Fruit fly (Drosophila melanogaster) whole organism, embryonic: ENCODE results near the gene mRpL50.

Experiments used
- Atf6 ChIP-seq: fragments of 200-800 bp; sonication (Bioruptor generic); IDR thresholded peaks from 2 replicates; pipeline ENCODE4 v1.3.6; 2022; ENCODE audit warnings: missing biosample characterization, missing genetic modification characterization
- Awh ChIP-seq: fragments of 200-800 bp; sonication (Bioruptor generic); IDR thresholded peaks from 2 replicates; pipeline ENCODE4, ENCODE4 v1.3.6; 2022; ENCODE audit warnings: missing biosample characterization, missing genetic modification characterization
- Bgb ChIP-seq: fragments of 200-800 bp; sonication (Bioruptor generic); IDR thresholded peaks from 2 replicates; pipeline ENCODE4 v1.3.6; 2022; ENCODE audit warnings: missing biosample characterization, missing genetic modification characterization; ENCODE audit not compliant: partially characterized antibody
- Bteb2 ChIP-seq: fragments of 200-800 bp; sonication (Bioruptor generic); optimal IDR thresholded peaks from 2 replicates; lab custom pipeline; 2016; ENCODE audit warnings: missing biosample characterization, missing genetic modification characterization
- C15 ChIP-seq: fragments of 200-800 bp; sonication (Bioruptor generic); IDR thresholded peaks from 3 replicates; pipeline ENCODE4 v1.3.6; 2022; ENCODE audit warnings: missing biosample characterization, missing genetic modification characterization
- CG10274 ChIP-seq: fragments of 200-800 bp; sonication (Bioruptor generic); optimal IDR thresholded peaks from 3 replicates; lab custom pipeline; 2017; ENCODE audit warnings: missing biosample characterization, mild to moderate bottlenecking, missing genetic modification characterization
- CG10979 ChIP-seq: fragments of 200-800 bp; sonication (Bioruptor generic); optimal IDR thresholded peaks from 2 replicates; lab custom pipeline; 2018; ENCODE audit warnings: missing biosample characterization, mild to moderate bottlenecking, missing genetic modification characterization, moderate library complexity
- CG11398 ChIP-seq: fragments of 200-800 bp; sonication (Bioruptor generic); optimal IDR thresholded peaks from 2 replicates; lab custom pipeline; 2016; ENCODE audit warnings: missing biosample characterization, missing genetic modification characterization
- CG11504 ChIP-seq: fragments of 200-800 bp; sonication (Bioruptor generic); optimal IDR thresholded peaks from 3 replicates; lab custom pipeline; 2019; ENCODE audit warnings: missing biosample characterization, mild to moderate bottlenecking, missing genetic modification characterization, moderate library complexity
- CG13424 ChIP-seq: fragments of 200-800 bp; sonication (Bioruptor generic); optimal IDR thresholded peaks from 2 replicates; lab custom pipeline; 2019; ENCODE audit warnings: missing biosample characterization, mild to moderate bottlenecking, missing genetic modification characterization, moderate library complexity
- CG13894 ChIP-seq: fragments of 200-800 bp; sonication (Bioruptor generic); optimal IDR thresholded peaks from 3 replicates; lab custom pipeline; 2018; ENCODE audit warnings: missing biosample characterization, mild to moderate bottlenecking, missing genetic modification characterization, moderate library complexity
- CG14050 ChIP-seq: fragments of 200-800 bp; sonication (Bioruptor generic); IDR thresholded peaks from 3 replicates; pipeline ENCODE4 v1.3.6; 2022; ENCODE audit warnings: missing biosample characterization, missing genetic modification characterization
- CG15696 ChIP-seq: fragments of 200-800 bp; sonication (Bioruptor generic); optimal IDR thresholded peaks from 2 replicates; lab custom pipeline; 2019; ENCODE audit warnings: missing biosample characterization, mild to moderate bottlenecking, missing genetic modification characterization, moderate library complexity
- CG17186 ChIP-seq: fragments of 200-800 bp; sonication (Bioruptor generic); optimal IDR thresholded peaks from 3 replicates; lab custom pipeline; 2017; ENCODE audit warnings: missing biosample characterization, missing genetic modification reagents, missing genetic modification characterization
- CG17802 ChIP-seq: fragments of 200-800 bp; sonication (Bioruptor generic); optimal IDR thresholded peaks from 2 replicates; lab custom pipeline; 2018; ENCODE audit warnings: missing biosample characterization, mild to moderate bottlenecking, missing genetic modification characterization, moderate library complexity
- CG17829 ChIP-seq: fragments of 200-800 bp; optimal IDR thresholded peaks from 2 replicates; lab custom pipeline; 2019; ENCODE audit warnings: missing biosample characterization, mild to moderate bottlenecking, missing genetic modification characterization, moderate library complexity
- CG17912 ChIP-seq: fragments of 200-800 bp; sonication (Bioruptor generic); optimal IDR thresholded peaks from 2 replicates; lab custom pipeline; 2018; ENCODE audit warnings: missing biosample characterization, mild to moderate bottlenecking, missing genetic modification characterization
- CG32532 ChIP-seq: fragments of 200-800 bp; sonication (Bioruptor generic); IDR thresholded peaks from 2 replicates; pipeline ENCODE4 v1.3.6; 2022; ENCODE audit warnings: missing biosample characterization, missing genetic modification characterization
- CG6272 ChIP-seq: fragments of 200-800 bp; sonication (Bioruptor generic); IDR thresholded peaks from 2 replicates; pipeline ENCODE4 v1.3.6; 2022; ENCODE audit warnings: missing biosample characterization, missing genetic modification characterization
- CG6654 ChIP-seq: fragments of 200-800 bp; sonication (Bioruptor generic); optimal IDR thresholded peaks from 2 replicates; lab custom pipeline; 2017; ENCODE audit warnings: missing biosample characterization, mild to moderate bottlenecking, missing genetic modification characterization
- CG9609 ChIP-seq: fragments of 200-800 bp; sonication (Bioruptor generic); optimal IDR thresholded peaks from 3 replicates; lab custom pipeline; 2016; ENCODE audit warnings: missing biosample characterization, missing genetic modification characterization
- CkIIα-i1 ChIP-seq: fragments of 200-800 bp; sonication (Bioruptor generic); IDR thresholded peaks from 2 replicates; pipeline ENCODE4 v1.3.6; 2022; ENCODE audit warnings: missing biosample characterization, missing genetic modification characterization
- CrebB ChIP-seq: fragments of 200-800 bp; sonication (Bioruptor generic); optimal IDR thresholded peaks from 3 replicates; lab custom pipeline; 2018; ENCODE audit warnings: missing biosample characterization, mild to moderate bottlenecking, missing genetic modification characterization
- Dp ChIP-seq: fragments of 200-800 bp; sonication (Bioruptor generic); optimal IDR thresholded peaks from 2 replicates; lab custom pipeline; 2018; ENCODE audit warnings: missing biosample characterization, mild to moderate bottlenecking, missing genetic modification characterization, moderate library complexity
- Gsc ChIP-seq: fragments of 200-800 bp; sonication (Bioruptor generic); IDR thresholded peaks from 2 replicates; pipeline ENCODE4 v1.3.6; 2022; ENCODE audit warnings: missing biosample characterization, missing genetic modification characterization
- HLH4C ChIP-seq: fragments of 200-800 bp; sonication (Bioruptor generic); IDR thresholded peaks from 3 replicates; pipeline ENCODE4 v1.3.6; 2022; ENCODE audit warnings: missing biosample characterization, missing genetic modification characterization; ENCODE audit not compliant: partially characterized antibody
- Mad ChIP-seq: fragments of 200-800 bp; sonication (Bioruptor generic); optimal IDR thresholded peaks from 2 replicates; lab custom pipeline; 2016; ENCODE audit warnings: missing biosample characterization, missing genetic modification characterization
- Nf-YC ChIP-seq: fragments of 200-800 bp; optimal IDR thresholded peaks from 3 replicates; lab custom pipeline; 2019; ENCODE audit warnings: missing biosample characterization, mild to moderate bottlenecking, missing genetic modification characterization, moderate library complexity
- Poxn ChIP-seq: fragments of 200-800 bp; sonication (Bioruptor generic); IDR thresholded peaks from 2 replicates; pipeline ENCODE4 v1.3.6; 2022; ENCODE audit warnings: missing biosample characterization, missing genetic modification characterization
- Sry-δ ChIP-seq: fragments of 200-800 bp; sonication (Bioruptor generic); optimal IDR thresholded peaks from 2 replicates; lab custom pipeline; 2016; ENCODE audit warnings: missing biosample characterization, missing genetic modification characterization
- TFAM ChIP-seq: fragments of 200-800 bp; sonication (Bioruptor generic); optimal IDR thresholded peaks from 2 replicates; lab custom pipeline; 2017; ENCODE audit warnings: missing biosample characterization, missing genetic modification characterization, inconsistent platforms
- az2 ChIP-seq: fragments of 200-800 bp; sonication (Bioruptor generic); optimal IDR thresholded peaks from 3 replicates; lab custom pipeline; 2016; ENCODE audit warnings: missing biosample characterization, missing genetic modification characterization
- bcd ChIP-seq: fragments of 200-800 bp; sonication (Bioruptor generic); optimal IDR thresholded peaks from 2 replicates; lab custom pipeline; 2017; ENCODE audit warnings: missing biosample characterization, mild to moderate bottlenecking, missing genetic modification characterization
- bigmax ChIP-seq: fragments of 200-800 bp; sonication (Bioruptor generic); optimal IDR thresholded peaks from 2 replicates; lab custom pipeline; 2018; ENCODE audit warnings: missing biosample characterization, mild to moderate bottlenecking, missing genetic modification characterization
- chinmo ChIP-seq: fragments of 200-800 bp; sonication (Bioruptor generic); IDR thresholded peaks from 4 replicates; pipeline ENCODE4 v1.3.6; 2022; ENCODE audit warnings: missing biosample characterization, missing genetic modification characterization; ENCODE audit not compliant: partially characterized antibody
- ci ChIP-seq: fragments of 200-800 bp; sonication (Bioruptor generic); IDR thresholded peaks from 3 replicates; pipeline ENCODE4 v1.3.6; 2022; ENCODE audit warnings: missing biosample characterization, missing genetic modification characterization
- crp ChIP-seq, 2 experiments: fragments of 200-800 bp; sonication (Bioruptor generic); optimal IDR thresholded peaks; 2 replicates in 1 of 2; 3 replicates in 1 of 2; lab custom pipeline; 2017; ENCODE audit warnings: missing biosample characterization in 2 of 2, missing genetic modification characterization in 2 of 2, mild to moderate bottlenecking in 1 of 2, moderate library complexity in 1 of 2
- eve ChIP-seq, 2 experiments: fragments of >200 bp; optimal IDR thresholded peaks; 2 replicates each; lab custom pipeline; 2017; ENCODE audit warnings: missing biosample characterization in 2 of 2, missing genetic modification characterization in 2 of 2
- grn ChIP-seq: fragments of 200-800 bp; sonication (Bioruptor generic); optimal IDR thresholded peaks from 3 replicates; lab custom pipeline; 2017; ENCODE audit warnings: missing biosample characterization, missing genetic modification characterization
- gsb ChIP-seq: fragments of 200-800 bp; sonication (Bioruptor generic); IDR thresholded peaks from 2 replicates; pipeline ENCODE4 v1.3.6; 2022; ENCODE audit warnings: missing biosample characterization, missing genetic modification characterization
- her ChIP-seq: fragments of 200-800 bp; sonication (Bioruptor generic); optimal IDR thresholded peaks from 2 replicates; lab custom pipeline; 2016; ENCODE audit warnings: missing biosample characterization, missing genetic modification characterization
- jumu ChIP-seq: fragments of 200-800 bp; sonication (Bioruptor generic); optimal IDR thresholded peaks from 3 replicates; lab custom pipeline; 2016; ENCODE audit warnings: missing biosample characterization, missing genetic modification characterization
- mld ChIP-seq: fragments of 200-800 bp; sonication (Bioruptor generic); IDR thresholded peaks from 3 replicates; pipeline ENCODE4 v1.3.6; 2022; ENCODE audit warnings: missing biosample characterization, missing genetic modification characterization; ENCODE audit not compliant: partially characterized antibody
- pan ChIP-seq, 4 experiments: fragments of >200 bp in 3 of 4; fragments of 200-800 bp in 1 of 4; sonication (Bioruptor generic) in 1 of 4; optimal IDR thresholded peaks in 3 of 4; IDR thresholded peaks in 1 of 4; 2 replicates each; pipeline versions ENCODE4 v1.3.6 to Lab custom; 2017 to 2022; ENCODE audit warnings: missing biosample characterization in 2 of 4, missing genetic modification characterization in 2 of 4, mixed read lengths in 1 of 4
- peb ChIP-seq: fragments of 200-800 bp; sonication (Bioruptor generic); IDR thresholded peaks from 2 replicates; pipeline ENCODE4 v1.3.6; 2022; ENCODE audit warnings: missing biosample characterization, missing genetic modification characterization
- pzg ChIP-seq: fragments of 200-800 bp; sonication (Bioruptor generic); optimal IDR thresholded peaks from 3 replicates; lab custom pipeline; 2018; ENCODE audit warnings: missing biosample characterization, mild to moderate bottlenecking, missing genetic modification characterization, moderate library complexity
- sens ChIP-seq: fragments of 200-800 bp; sonication (Bioruptor generic); peaks from one replicate; lab custom pipeline; 2016; ENCODE audit warnings: missing biosample characterization, missing genetic modification characterization
- tup ChIP-seq: fragments of 200-800 bp; sonication (Bioruptor generic); optimal IDR thresholded peaks from 2 replicates; lab custom pipeline; 2016; ENCODE audit warnings: missing biosample characterization, mild to moderate bottlenecking, missing genetic modification characterization, moderate library complexity
- zen2 ChIP-seq: fragments of 200-800 bp; sonication (Bioruptor generic); IDR thresholded peaks from 3 replicates; pipeline ENCODE4 v1.3.6; 2022; ENCODE audit warnings: missing biosample characterization, missing genetic modification characterization; ENCODE audit not compliant: partially characterized antibody
- zfh1 ChIP-seq: fragments of 200-800 bp; sonication (Bioruptor generic); IDR thresholded peaks from 3 replicates; pipeline ENCODE4 v1.3.6; 2022; ENCODE audit warnings: missing biosample characterization, missing genetic modification characterization

The mRpL50 gene

DNA sequence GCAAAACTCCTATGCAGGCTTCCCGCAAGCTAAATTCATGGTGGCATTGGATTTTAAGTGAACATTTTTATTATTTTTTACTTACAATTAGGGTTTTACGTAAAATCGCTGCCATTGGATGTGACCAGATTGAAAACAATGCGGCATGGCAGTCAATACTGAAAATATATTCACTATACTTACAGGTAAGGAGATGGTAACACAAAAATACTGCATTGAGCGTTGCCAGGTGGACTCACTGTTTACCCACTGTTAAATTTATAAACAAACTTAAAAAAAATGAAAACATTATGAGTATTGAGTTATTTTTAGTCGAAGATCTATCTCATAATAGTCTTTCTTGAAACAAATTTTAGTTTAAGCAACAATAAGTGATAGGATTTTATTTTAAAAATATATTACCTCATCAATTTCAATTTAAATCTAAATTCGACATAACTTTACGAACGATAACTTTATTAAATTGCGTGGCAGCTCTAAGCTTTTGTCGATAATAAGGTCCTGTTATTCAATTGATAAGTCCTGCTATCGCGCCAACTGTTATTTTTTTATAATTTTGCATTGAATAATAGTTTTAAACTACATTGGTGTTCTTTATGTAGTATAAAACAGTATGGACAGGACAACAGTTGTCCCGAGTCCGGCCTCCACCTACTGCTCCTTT lies at the start of gene mRpL50, which contains the start of gene mei-P22 (continued):
- peak; percentile 42 for TF ChIP-seq CG17829 (tag; lab: Kevin White, UChicago)
- TF ChIP-seq TFAM, result no peak
- no peak for TF ChIP-seq CG13894
- no peak; the same call in 2 of the 3 replicates for TF ChIP-seq ci (GFP tag; lab: Robert Waterston, UW)
- peak; percentile 13 for TF ChIP-seq Mad
- no peak for TF ChIP-seq C15 (GFP tag; lab: Robert Waterston, UW)
- no peak for TF ChIP-seq grn (GFP tag; lab: Kevin White, UChicago)
- no peak for TF ChIP-seq Gsc
- no peak for TF ChIP-seq Awh (GFP tag; lab: Robert Waterston, UW)
- no peak for TF ChIP-seq her (GFP tag; lab: Kevin White, UChicago)
- no peak for TF ChIP-seq Atf6
- TF ChIP-seq eve (GFP tag; optimal IDR thresholded peaks at IDR 0.05; lab: Kevin White, UChicago), result no peak
- TF ChIP-seq jumu, result no peak
- TF ChIP-seq Bteb2 (GFP tag; lab: Kevin White, UChicago), result peak; percentile 41
- TF ChIP-seq CkIIα-i1 (GFP tag; lab: Robert Waterston, UW), result no peak
- no peak for TF ChIP-seq CrebB (tag; lab: Kevin White, UChicago)
- TF ChIP-seq CG6654, result no peak
- no peak for TF ChIP-seq chinmo (GFP tag; lab: Robert Waterston, UW)
- no peak for TF ChIP-seq peb (GFP tag; lab: Robert Waterston, UW)
- TF ChIP-seq pan (optimal IDR thresholded peaks at IDR 0.05; lab: Kevin White, UChicago), result no peak
- no peak for TF ChIP-seq pan (GFP tag; optimal IDR thresholded peaks at IDR 0.05 in 1 of 2, IDR thresholded peaks at IDR 0.05 in 1 of 2)
- no peak for TF ChIP-seq mld (GFP tag; lab: Robert Waterston, UW)
- TF ChIP-seq CG10274 (GFP tag; lab: Kevin White, UChicago), result no peak
- peak; percentile 36 for TF ChIP-seq Nf-YC (tag; lab: Kevin White, UChicago)
- TF ChIP-seq CG17912 (GFP tag; lab: Kevin White, UChicago), result no peak
- TF ChIP-seq CG17802 (tag; lab: Kevin White, UChicago), result no peak
- no peak for TF ChIP-seq zfh1 (GFP tag; lab: Robert Waterston, UW)
- no peak for TF ChIP-seq gsb (GFP tag; lab: Robert Waterston, UW)
- TF ChIP-seq zen2 (GFP tag; lab: Robert Waterston, UW), result no peak
- peak; percentile 17 for TF ChIP-seq az2
- TF ChIP-seq crp (GFP tag; optimal IDR thresholded peaks at IDR 0.05; lab: Kevin White, UChicago), result no peak
- TF ChIP-seq CG11398 (GFP tag; lab: Kevin White, UChicago), result no peak
- peak; percentile 44 for TF ChIP-seq CG13424 (tag; lab: Kevin White, UChicago)
- no peak for TF ChIP-seq CG10979 (tag; lab: Kevin White, UChicago)
- peak; percentile 23 for TF ChIP-seq CG11504 (tag; lab: Kevin White, UChicago)
- peak; percentile 87 for TF ChIP-seq pzg
- no peak for TF ChIP-seq tup (GFP tag; lab: Kevin White, UChicago)
- peak; percentile 97 for TF ChIP-seq CG17186 (GFP tag; lab: Kevin White, UChicago)
- TF ChIP-seq CG32532 (GFP tag; lab: Robert Waterston, UW), result no peak
- no peak; the same call in 1 of the 2 replicates for TF ChIP-seq Bgb (GFP tag; lab: Robert Waterston, UW)
- no peak for TF ChIP-seq CG6272
- no peak for TF ChIP-seq HLH4C
- TF ChIP-seq CG14050 (GFP tag; lab: Robert Waterston, UW), result no peak
- peak; percentile 84 for TF ChIP-seq sens (GFP tag; lab: Kevin White, UChicago)
- no peak for TF ChIP-seq bcd (GFP tag; lab: Kevin White, UChicago)
- TF ChIP-seq CG15696 (tag; lab: Kevin White, UChicago), result no peak
- no peak for TF ChIP-seq bigmax (GFP tag; lab: Kevin White, UChicago)
- TF ChIP-seq CG9609, result peak; percentile 5
- TF ChIP-seq Poxn, result no peak
- TF ChIP-seq Sry-δ (GFP tag; lab: Kevin White, UChicago), result peak; percentile 33
- peak; percentile 46 for TF ChIP-seq Dp
